Fruit fly (Drosophila melanogaster) whole organism: ENCODE measurements around the gene RasGAP1.

Experiments
- CG8478 ChIP-seq: fragments of >200 bp; optimal IDR thresholded peaks from 2 replicates; lab custom pipeline; 2018; ENCODE audit warnings: inconsistent platforms
- EcR ChIP-seq, 2 experiments: fragments of >200 bp; optimal IDR thresholded peaks; 2 replicates each; lab custom pipeline; 2017; ENCODE audit warnings: missing biosample characterization in 2 of 2, missing genetic modification characterization in 2 of 2, missing genetic modification reagents in 2 of 2
- psq ChIP-seq: fragments of >200 bp; optimal IDR thresholded peaks from 2 replicates; lab custom pipeline; 2017
- usp ChIP-seq: fragments of >200 bp; optimal IDR thresholded peaks from 2 replicates; lab custom pipeline; 2017; ENCODE audit warnings: missing biosample characterization, missing genetic modification characterization, mixed read lengths

DNA sequence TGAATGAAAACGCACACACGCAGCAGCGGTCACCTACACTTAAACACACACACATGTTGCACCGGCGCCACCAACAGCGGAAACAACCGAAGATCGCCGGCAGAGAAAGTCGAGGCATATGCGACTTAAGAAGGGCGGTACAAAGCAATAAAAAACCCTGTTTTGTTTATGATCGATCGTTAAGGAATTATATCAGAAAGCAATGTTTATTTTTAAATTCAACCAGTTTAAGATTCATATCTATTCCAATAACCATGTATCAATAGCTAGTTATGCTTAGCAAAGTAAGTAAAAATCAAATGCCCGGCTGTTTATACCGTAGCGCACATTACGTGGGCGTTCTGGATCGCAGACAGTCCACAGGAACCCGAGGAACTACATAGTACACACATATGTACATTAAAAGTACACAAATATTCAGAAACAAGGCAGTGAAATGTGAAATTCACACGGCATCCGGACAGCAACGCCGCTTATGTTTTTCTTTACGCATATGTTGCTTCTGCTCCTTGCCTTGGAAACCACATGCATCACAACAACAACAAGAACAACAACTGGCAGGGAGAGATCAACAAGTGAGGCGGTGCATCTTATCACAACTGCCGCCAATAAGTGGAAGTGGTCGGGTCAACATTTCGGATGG is 820 bp upstream of the RasGAP1 start:
- TF ChIP-seq CG8478 (lab: Kevin White, UChicago) = no peak
- TF ChIP-seq usp (GFP tag; lab: Kevin White, UChicago) = no peak
- no peak for TF ChIP-seq EcR (GFP tag; optimal IDR thresholded peaks at IDR 0.05; lab: Kevin White, UChicago)
- TF ChIP-seq psq (lab: Kevin White, UChicago) = no peak
